Fruit fly (Drosophila melanogaster) whole organism, prepupa: ENCODE data around the gene CG13306.

Source experiments
- Blimp-1 ChIP-seq: fragments of 200-800 bp; sonication (Bioruptor generic); optimal IDR thresholded peaks from 3 replicates; lab custom pipeline; 2017; ENCODE audit warnings: missing biosample characterization, missing genetic modification characterization, mild to moderate bottlenecking, moderate library complexity, missing genetic modification reagents
- CG10631 ChIP-seq: fragments of 200-800 bp; sonication (Bioruptor generic); optimal IDR thresholded peaks from 2 replicates; lab custom pipeline; 2016; ENCODE audit warnings: missing biosample characterization, missing genetic modification characterization
- CG10669 ChIP-seq: fragments of 200-800 bp; sonication (Bioruptor generic); optimal IDR thresholded peaks from 3 replicates; lab custom pipeline; 2018; ENCODE audit warnings: missing biosample characterization, mild to moderate bottlenecking, missing genetic modification characterization, moderate library complexity
- CG11294 ChIP-seq: fragments of 200-800 bp; sonication (Bioruptor generic); IDR thresholded peaks from 2 replicates; pipeline ENCODE4 v1.3.6; 2022; ENCODE audit warnings: missing biosample characterization, missing genetic modification characterization
- CG11762 ChIP-seq: fragments of 200-800 bp; sonication (Bioruptor generic); optimal IDR thresholded peaks from 3 replicates; lab custom pipeline; 2016; ENCODE audit warnings: missing biosample characterization, missing genetic modification characterization; ENCODE audit not compliant: insufficient read depth
- CG15336 ChIP-seq: fragments of 200-800 bp; sonication (Bioruptor generic); IDR thresholded peaks from 2 replicates; pipeline ENCODE4 v1.3.6; 2022; ENCODE audit warnings: missing biosample characterization, missing genetic modification characterization
- CG1621 ChIP-seq: fragments of 200-800 bp; sonication (Bioruptor generic); optimal IDR thresholded peaks from 3 replicates; lab custom pipeline; 2018; ENCODE audit warnings: missing biosample characterization, mild to moderate bottlenecking, missing genetic modification characterization
- CG32006 ChIP-seq: fragments of 200-800 bp; sonication (Bioruptor generic); optimal IDR thresholded peaks from 3 replicates; lab custom pipeline; 2017; ENCODE audit warnings: missing biosample characterization, mild to moderate bottlenecking, missing genetic modification characterization
- CG4318 ChIP-seq: fragments of 200-800 bp; sonication (Bioruptor generic); optimal IDR thresholded peaks from 3 replicates; lab custom pipeline; 2017; ENCODE audit warnings: missing biosample characterization, mild to moderate bottlenecking, missing genetic modification characterization
- CG6163 ChIP-seq: fragments of 200-800 bp; sonication (Bioruptor generic); IDR thresholded peaks from 3 replicates; pipeline ENCODE4 v1.3.6; 2022; ENCODE audit warnings: missing biosample characterization, missing genetic modification characterization
- CG6276 ChIP-seq: fragments of 200-800 bp; sonication (Bioruptor generic); optimal IDR thresholded peaks from 2 replicates; lab custom pipeline; 2017; ENCODE audit warnings: missing biosample characterization, mild to moderate bottlenecking, missing genetic modification characterization
- CG6792 ChIP-seq: fragments of 200-800 bp; sonication (Bioruptor generic); optimal IDR thresholded peaks from 3 replicates; lab custom pipeline; 2016; ENCODE audit warnings: missing biosample characterization, missing genetic modification characterization
- CG6808 ChIP-seq: fragments of 200-800 bp; sonication (Bioruptor generic); optimal IDR thresholded peaks from 3 replicates; lab custom pipeline; 2017; ENCODE audit warnings: missing biosample characterization, missing genetic modification characterization, mild to moderate bottlenecking, moderate library complexity, missing genetic modification reagents
- CG6854 ChIP-seq: fragments of 200-800 bp; sonication (Bioruptor generic); optimal IDR thresholded peaks from 2 replicates; lab custom pipeline; 2017; ENCODE audit warnings: missing biosample characterization, mild to moderate bottlenecking, missing genetic modification characterization
- CG7368 ChIP-seq: fragments of 200-800 bp; sonication (Bioruptor generic); optimal IDR thresholded peaks from 3 replicates; lab custom pipeline; 2016; ENCODE audit warnings: missing biosample characterization, missing genetic modification characterization
- CG8119 ChIP-seq: fragments of 200-800 bp; sonication (Bioruptor generic); IDR thresholded peaks from 3 replicates; pipeline ENCODE4 v1.3.6; 2022; ENCODE audit warnings: missing biosample characterization, missing genetic modification characterization
- CG9139 ChIP-seq: fragments of 200-800 bp; sonication (Bioruptor generic); optimal IDR thresholded peaks from 3 replicates; lab custom pipeline; 2017; ENCODE audit warnings: missing biosample characterization, mild to moderate bottlenecking, missing genetic modification characterization
- Eip75B ChIP-seq: fragments of 200-800 bp; sonication (Bioruptor generic); optimal IDR thresholded peaks from 3 replicates; lab custom pipeline; 2016; ENCODE audit warnings: missing biosample characterization, missing genetic modification characterization
- Eip78C ChIP-seq: fragments of 200-800 bp; sonication (Bioruptor generic); peaks from one replicate; lab custom pipeline; 2016; ENCODE audit warnings: missing biosample characterization, missing genetic modification characterization
- Eip93F ChIP-seq: fragments of 200-800 bp; sonication (Bioruptor generic); optimal IDR thresholded peaks from 2 replicates; lab custom pipeline; 2016; ENCODE audit warnings: missing biosample characterization, mild to moderate bottlenecking, missing genetic modification characterization
- Ets21C ChIP-seq: fragments of 200-800 bp; sonication (Bioruptor generic); optimal IDR thresholded peaks from 3 replicates; lab custom pipeline; 2016; ENCODE audit warnings: missing biosample characterization, missing genetic modification characterization
- Ets96B ChIP-seq: fragments of 200-800 bp; optimal IDR thresholded peaks from 2 replicates; lab custom pipeline; 2019; ENCODE audit warnings: missing biosample characterization, mild to moderate bottlenecking, missing genetic modification characterization, moderate library complexity
- Gug ChIP-seq: fragments of 200-800 bp; sonication (Bioruptor generic); IDR thresholded peaks from 2 replicates; pipeline ENCODE4 v1.3.6; 2022; ENCODE audit warnings: missing biosample characterization, missing genetic modification characterization
- Hr38 ChIP-seq: sonication (Bioruptor generic); optimal IDR thresholded peaks from 2 replicates; lab custom pipeline; 2016; ENCODE audit warnings: missing biosample characterization, missing genetic modification characterization
- Hr39 ChIP-seq: fragments of 200-800 bp; sonication (Bioruptor generic); optimal IDR thresholded peaks from 2 replicates; lab custom pipeline; 2016; ENCODE audit warnings: missing biosample characterization, missing genetic modification characterization
- Hr4 ChIP-seq: fragments of 200-800 bp; sonication (Bioruptor generic); optimal IDR thresholded peaks from 3 replicates; lab custom pipeline; 2016; ENCODE audit warnings: missing biosample characterization, missing genetic modification characterization
- Lpt ChIP-seq: fragments of 200-800 bp; sonication (Bioruptor generic); optimal IDR thresholded peaks from 3 replicates; lab custom pipeline; 2016; ENCODE audit warnings: missing biosample characterization, missing genetic modification characterization
- Met ChIP-seq: fragments of 200-800 bp; sonication (Bioruptor generic); optimal IDR thresholded peaks from 3 replicates; lab custom pipeline; 2016; ENCODE audit warnings: missing biosample characterization, missing genetic modification characterization
- OdsH ChIP-seq: fragments of 200-800 bp; sonication (Bioruptor generic); optimal IDR thresholded peaks from 3 replicates; lab custom pipeline; 2016; ENCODE audit warnings: missing biosample characterization, missing genetic modification characterization
- Sox102F ChIP-seq: fragments of 200-800 bp; sonication (Bioruptor generic); optimal IDR thresholded peaks from 2 replicates; lab custom pipeline; 2016; ENCODE audit warnings: missing biosample characterization, mild to moderate bottlenecking, missing genetic modification characterization
- Sox14 ChIP-seq: fragments of 200-800 bp; sonication (Bioruptor generic); optimal IDR thresholded peaks from 3 replicates; lab custom pipeline; 2016; ENCODE audit warnings: missing biosample characterization, missing genetic modification characterization
- Sox15 ChIP-seq: fragments of 200-800 bp; sonication (Bioruptor generic); optimal IDR thresholded peaks from 3 replicates; lab custom pipeline; 2016; ENCODE audit warnings: missing biosample characterization, missing genetic modification characterization
- acj6 ChIP-seq: fragments of 200-800 bp; sonication (Bioruptor generic); optimal IDR thresholded peaks from 3 replicates; lab custom pipeline; 2016; ENCODE audit warnings: missing biosample characterization, missing genetic modification characterization
- cyc ChIP-seq: fragments of 200-800 bp; sonication (Bioruptor generic); optimal IDR thresholded peaks from 3 replicates; lab custom pipeline; 2016; ENCODE audit warnings: missing biosample characterization, missing genetic modification characterization
- eg ChIP-seq: fragments of 200-800 bp; sonication (Bioruptor generic); IDR thresholded peaks from 3 replicates; pipeline ENCODE4 v1.3.6; 2022; ENCODE audit warnings: missing biosample characterization, missing genetic modification characterization
- esn ChIP-seq: fragments of 200-800 bp; sonication (Bioruptor generic); optimal IDR thresholded peaks from 2 replicates; lab custom pipeline; 2016; ENCODE audit warnings: missing biosample characterization, mild to moderate bottlenecking, missing genetic modification characterization, moderate library complexity
- fd59A ChIP-seq: fragments of 200-800 bp; sonication (Bioruptor generic); optimal IDR thresholded peaks from 2 replicates; lab custom pipeline; 2017; ENCODE audit warnings: missing biosample characterization, mild to moderate bottlenecking, missing genetic modification characterization, missing genetic modification reagents
- fd85E ChIP-seq: fragments of 200-800 bp; sonication (Bioruptor generic); optimal IDR thresholded peaks from 3 replicates; lab custom pipeline; 2016; ENCODE audit warnings: missing biosample characterization, missing genetic modification characterization
- fkh ChIP-seq: fragments of 200-800 bp; sonication (Bioruptor generic); optimal IDR thresholded peaks from 3 replicates; lab custom pipeline; 2017; ENCODE audit warnings: missing biosample characterization, mild to moderate bottlenecking, missing genetic modification characterization, moderate library complexity
- lz ChIP-seq: fragments of 200-800 bp; sonication (Bioruptor generic); optimal IDR thresholded peaks from 3 replicates; lab custom pipeline; 2016; ENCODE audit warnings: missing biosample characterization, missing genetic modification characterization
- pdm3 ChIP-seq: fragments of 200-800 bp; sonication (Bioruptor generic); optimal IDR thresholded peaks from 3 replicates; lab custom pipeline; 2016; ENCODE audit warnings: missing biosample characterization, missing genetic modification characterization
- spab ChIP-seq: fragments of 200-800 bp; sonication (Bioruptor generic); optimal IDR thresholded peaks from 2 replicates; lab custom pipeline; 2017; ENCODE audit warnings: missing biosample characterization, mild to moderate bottlenecking, missing genetic modification characterization, missing genetic modification reagents
- ss ChIP-seq, 2 experiments: fragments of 200-800 bp; sonication (Bioruptor generic); optimal IDR thresholded peaks; 2 replicates in 1 of 2; 3 replicates in 1 of 2; lab custom pipeline; 2017 to 2018; ENCODE audit warnings: mild to moderate bottlenecking in 2 of 2, missing biosample characterization in 2 of 2, missing genetic modification characterization in 2 of 2, moderate library complexity in 1 of 2
- svp ChIP-seq: fragments of 200-800 bp; sonication (Bioruptor generic); peaks from one replicate; lab custom pipeline; 2016; ENCODE audit warnings: missing biosample characterization, missing genetic modification characterization
- topi ChIP-seq: fragments of 200-800 bp; sonication (Bioruptor generic); optimal IDR thresholded peaks from 3 replicates; lab custom pipeline; 2016; ENCODE audit warnings: missing biosample characterization, missing genetic modification characterization

CG13306 gene

DNA sequence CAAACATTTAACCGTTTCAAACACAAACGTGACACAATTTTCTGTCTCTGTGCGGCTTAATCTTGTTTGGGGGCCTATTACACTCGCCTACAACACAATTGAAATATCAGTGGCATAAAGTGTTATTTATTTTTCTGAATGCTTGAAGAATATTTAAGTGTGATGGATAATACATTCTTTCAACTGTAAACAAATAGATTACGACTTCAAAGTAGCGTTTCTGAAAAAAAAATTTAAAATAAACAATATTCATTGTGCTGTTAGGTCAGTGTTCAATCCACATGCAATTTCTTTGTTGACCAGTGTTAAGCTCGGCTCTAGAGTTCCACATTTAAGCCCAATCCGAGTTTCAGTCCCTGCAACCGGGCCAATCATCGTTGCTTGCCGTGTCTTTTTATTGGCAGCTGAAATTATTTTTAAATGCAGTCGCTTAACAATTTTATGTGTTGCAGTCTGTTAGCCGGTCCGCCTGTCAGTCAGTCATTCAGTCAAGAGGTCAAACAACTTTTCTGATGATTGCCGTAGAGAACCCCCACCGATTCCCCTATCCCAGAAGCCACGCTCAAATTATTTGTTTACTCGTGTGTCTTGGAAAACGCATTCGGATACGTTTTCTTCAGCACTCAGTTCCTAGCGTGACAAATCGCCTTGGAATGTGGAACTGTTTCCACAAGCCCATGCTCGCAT, 23.6 kb upstream of the CG13306 start (continued):
- TF ChIP-seq CG6792 (GFP tag; lab: Kevin White, UChicago) (peak; percentile 56), CG15336 (peak; percentile 86), eg (peak; percentile 83), CG6854 (GFP tag; lab: Kevin White, UChicago) (no peak), fd59A (GFP tag; lab: Kevin White, UChicago) (peak; percentile 66), lz (GFP tag; lab: Kevin White, UChicago) (peak; percentile 24), Gug (peak; percentile 57), esn (peak; percentile 56), fd85E (no peak), CG4318 (peak; percentile 46), CG6276 (GFP tag; lab: Kevin White, UChicago) (peak; percentile 63), OdsH (GFP tag; lab: Kevin White, UChicago) (peak; percentile 78), CG6163 (GFP tag; lab: Robert Waterston, UW) (peak; percentile 74), CG1621 (peak; percentile 60), CG11294 (peak; percentile 46; the same call in 1 of the 2 replicates), Ets21C (no peak), acj6 (GFP tag; lab: Kevin White, UChicago) (peak; percentile 60), Hr4 (GFP tag; lab: Kevin White, UChicago) (peak; percentile 71), fkh (GFP tag; lab: Kevin White, UChicago) (no peak), Eip78C (GFP tag; lab: Kevin White, UChicago) (peak; percentile 94), CG32006 (peak; percentile 76), Met (GFP tag; lab: Kevin White, UChicago) (peak; percentile 37), pdm3 (peak; percentile 72)
- TF ChIP-seq, all 60 proteins: peak for 48

DNA sequence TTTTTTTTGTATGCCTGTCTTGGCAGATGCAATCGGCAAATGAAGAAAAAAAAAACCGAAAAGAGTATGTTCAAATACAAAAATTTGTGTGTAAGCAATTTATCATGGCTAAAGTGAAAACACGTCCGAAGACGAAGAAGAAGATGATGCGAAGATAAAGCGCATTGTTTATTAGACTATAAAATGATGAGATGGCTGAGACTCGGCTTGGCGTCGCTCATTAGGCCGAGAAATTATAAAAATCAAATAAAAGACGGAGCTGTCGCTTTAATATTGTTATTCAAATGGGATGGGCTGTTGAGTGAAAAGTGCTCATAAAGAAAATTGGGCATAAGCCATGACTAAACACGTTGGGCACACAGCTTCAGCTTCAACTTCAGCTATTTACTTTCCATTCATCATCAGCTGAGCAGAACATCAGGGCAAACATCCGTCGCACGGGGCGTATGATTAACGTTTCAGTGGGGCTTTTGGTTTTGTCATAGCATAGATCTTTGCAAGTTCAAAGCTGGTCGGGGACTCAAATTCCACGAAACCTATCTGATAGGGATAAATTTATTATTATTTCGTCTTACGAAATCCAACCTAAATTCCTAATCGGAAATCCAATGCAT, 21.2 kb upstream of the CG13306 start:
- peak; percentile 9 for TF ChIP-seq Eip78C (GFP tag; lab: Kevin White, UChicago)
- no peak for TF ChIP-seq acj6 (GFP tag; lab: Kevin White, UChicago)
- TF ChIP-seq Sox14 (GFP tag; lab: Kevin White, UChicago), result no peak
- peak; percentile 61 for TF ChIP-seq fkh (GFP tag; lab: Kevin White, UChicago)
- TF ChIP-seq CG10669 (GFP tag; lab: Kevin White, UChicago), result no peak
- no peak for TF ChIP-seq Eip93F
- no peak for TF ChIP-seq topi (GFP tag; lab: Kevin White, UChicago)

- TF ChIP-seq CG8119 (peak; percentile 74), Ets96B (peak; percentile 72), Hr4 (GFP tag; lab: Kevin White, UChicago) (peak; percentile 77), CG1621 (peak; percentile 55), Gug (peak; percentile 48; the same call in 1 of the 2 replicates), Hr38 (GFP tag; lab: Kevin White, UChicago) (no peak), CG6808 (GFP tag; lab: Kevin White, UChicago) (peak; percentile 72), CG10631 (GFP tag; lab: Kevin White, UChicago) (peak; percentile 66), CG9139 (GFP tag; lab: Kevin White, UChicago) (peak; percentile 30), Sox102F (GFP tag; lab: Kevin White, UChicago) (peak; percentile 62), fkh (GFP tag; lab: Kevin White, UChicago) (no peak), esn (peak; percentile 70), fd59A (GFP tag; lab: Kevin White, UChicago) (peak; percentile 72), CG7368 (GFP tag; lab: Kevin White, UChicago) (peak; percentile 58), spab (GFP tag; lab: Kevin White, UChicago) (peak; percentile 65), Hr39 (GFP tag; lab: Kevin White, UChicago) (peak; percentile 69), CG11762 (peak; percentile 67), Sox15 (peak; percentile 73), cyc (GFP tag; lab: Kevin White, UChicago) (peak; percentile 56), Met (GFP tag; lab: Kevin White, UChicago) (peak; percentile 69), CG6854 (GFP tag; lab: Kevin White, UChicago) (no peak), CG4318 (peak; percentile 61), Ets21C (peak; percentile 57), CG11294 (peak; percentile 24; the same call in 1 of the 2 replicates), Blimp-1 (peak; percentile 12), svp (GFP tag; lab: Kevin White, UChicago) (peak; percentile 80), Sox14 (GFP tag; lab: Kevin White, UChicago) (peak; percentile 75), Eip78C (GFP tag; lab: Kevin White, UChicago) (peak; percentile 95), Eip75B (GFP tag; lab: Kevin White, UChicago) (peak; percentile 68), Lpt (peak; percentile 41), ss (GFP tag; optimal IDR thresholded peaks at IDR 0.05; lab: Kevin White, UChicago) (peak; percentile 35 to 71)
Observed at dm6 chr3L:8767876-8768275, 18.4 kb upstream of the CG13306 start.
